Fruit fly (Drosophila melanogaster): Measurements from ENCODE around the gene CASK.

Gene CASK

DNA sequence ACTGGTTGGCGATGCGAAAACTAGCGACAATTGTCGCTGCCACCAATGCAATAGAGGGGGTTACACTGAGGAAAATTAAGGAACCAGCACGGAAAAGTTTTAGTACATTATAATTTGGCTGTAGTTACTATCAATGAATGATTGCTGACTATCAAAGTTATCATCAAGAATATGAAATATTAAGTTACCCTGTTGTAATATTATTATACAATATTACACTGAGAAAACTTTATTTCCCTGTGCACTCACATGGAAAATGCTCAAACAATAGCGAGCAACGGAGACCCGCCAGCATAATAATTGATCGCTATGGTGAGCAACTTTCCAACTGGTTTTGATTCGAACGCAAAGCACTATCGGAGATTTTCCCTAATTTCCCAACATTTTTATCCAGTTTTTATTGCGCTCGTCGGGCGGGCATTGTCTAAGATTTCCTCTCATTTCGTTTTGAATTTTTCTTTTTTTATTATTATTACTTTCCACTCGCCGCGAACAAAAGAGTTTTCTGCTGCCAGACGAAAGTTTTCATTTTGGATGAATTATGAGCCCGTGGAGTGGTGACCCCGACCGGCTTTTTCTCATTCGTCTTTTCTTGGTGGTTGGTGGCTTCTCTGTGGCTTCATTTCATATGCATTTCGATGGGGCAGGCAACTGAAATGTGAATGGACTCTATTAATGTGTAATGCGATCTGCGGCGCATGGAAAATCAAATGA is 39.8 kb upstream of the CASK start (continued):
- TF ChIP-seq mam (GFP tag; optimal IDR thresholded peaks at IDR 0.05) (no peak), CG2129 (GFP tag; IDR thresholded peaks at IDR 0.05; ENCODE audit: partially characterized antibody) (no peak), CG12155 (GFP tag; optimal IDR thresholded peaks at IDR 0.05) (peak; percentile 37), crp (GFP tag; optimal IDR thresholded peaks at IDR 0.05) (peak in 1 of 2 experiments; percentile 19), ac (GFP tag; optimal IDR thresholded peaks at IDR 0.05) (peak; percentile 48), yki (optimal IDR thresholded peaks at IDR 0.05) (no peak), tna (GFP tag; IDR thresholded peaks at IDR 0.05; ENCODE audit: partially characterized antibody) (no peak), CG8089 (GFP tag; optimal IDR thresholded peaks at IDR 0.05) (peak; percentile 11), CG12659 (GFP tag; optimal IDR thresholded peaks at IDR 0.05) (peak; percentile 68), tll (GFP tag; optimal IDR thresholded peaks at IDR 0.05) (no peak), Hr51 (GFP tag; optimal IDR thresholded peaks at IDR 0.05) (peak in 1 of 2 experiments; percentile 86), C15 (GFP tag; IDR thresholded peaks at IDR 0.05) (no peak), CG1529 (GFP tag; optimal IDR thresholded peaks at IDR 0.05) (peak; percentile 86), CG1024 (GFP tag; IDR thresholded peaks at IDR 0.05) (no peak), CG12744 (GFP tag; optimal IDR thresholded peaks at IDR 0.05) (no peak), mld (GFP tag; IDR thresholded peaks at IDR 0.05; ENCODE audit: partially characterized antibody) (no peak), tx (GFP tag; optimal IDR thresholded peaks at IDR 0.05) (no peak), ro (GFP tag; IDR thresholded peaks at IDR 0.05) (no peak), CG15479 (GFP tag; optimal IDR thresholded peaks at IDR 0.05) (no peak), CG12391 (tag; optimal IDR thresholded peaks at IDR 0.05) (peak; percentile 91), CG3065 (GFP tag; optimal IDR thresholded peaks at IDR 0.05) (peak; percentile 16), CG11695 (GFP tag; IDR thresholded peaks at IDR 0.05) (peak; percentile 62; the same call in 2 of the 3 replicates), lbe (GFP tag; optimal IDR thresholded peaks at IDR 0.05) (no peak), kay (GFP tag; optimal IDR thresholded peaks at IDR 0.05) (peak; percentile 41), CG43689 (GFP tag; IDR thresholded peaks at IDR 0.05) (0 out of 2 replicates have a peak, but pooled peaks have one; percentile 16), stc (GFP tag; IDR thresholded peaks at IDR 0.05) (peak; percentile 82), CG6272 (GFP tag; IDR thresholded peaks at IDR 0.05) (peak; percentile 17; the same call in 1 of the 2 replicates), amos (GFP tag; IDR thresholded peaks at IDR 0.05; ENCODE audit: partially characterized antibody) (no peak), Opbp (GFP tag; IDR thresholded peaks at IDR 0.05; ENCODE audit: partially characterized antibody) (no peak), CG9609 (GFP tag; optimal IDR thresholded peaks at IDR 0.05) (no peak), toy (GFP tag; IDR thresholded peaks at IDR 0.05) (no peak), BEAF-32 (GFP tag; optimal IDR thresholded peaks at IDR 0.05) (no peak), Dek (tag; optimal IDR thresholded peaks at IDR 0.05) (peak; percentile 63), pum (GFP tag; optimal IDR thresholded peaks at IDR 0.05) (peak; percentile 69), CG9817 (tag; optimal IDR thresholded peaks at IDR 0.05) (peak; percentile 55), Pdp1 (GFP tag; optimal IDR thresholded peaks at IDR 0.05) (peak in 1 of 2 experiments; percentile 74), CG17829 (tag; optimal IDR thresholded peaks at IDR 0.05) (peak; percentile 93), Taf1 (GFP tag; IDR thresholded peaks at IDR 0.05) (no peak), kni (GFP tag; optimal IDR thresholded peaks at IDR 0.05) (peak; percentile 65), Gsc (GFP tag; IDR thresholded peaks at IDR 0.05) (no peak), esg (GFP tag; conservative IDR thresholded peaks at IDR 0.05) (peak; percentile 65), CG2199 (GFP tag; IDR thresholded peaks at IDR 0.05) (peak; percentile 47; the same call in 2 of the 3 replicates), CG6854 (GFP tag; optimal IDR thresholded peaks at IDR 0.05) (no peak), sqz (GFP tag; optimal IDR thresholded peaks at IDR 0.05) (peak; percentile 49), CG11504 (tag; optimal IDR thresholded peaks at IDR 0.05) (peak; percentile 81), CG33557 (GFP tag; optimal IDR thresholded peaks at IDR 0.05) (peak; percentile 79), Xbp1 (GFP tag; optimal IDR thresholded peaks at IDR 0.05) (peak; percentile 81), chinmo (GFP tag; IDR thresholded peaks at IDR 0.05; ENCODE audit: partially characterized antibody) (no peak)
